Worm (Caenorhabditis elegans) whole organism, L2 larva: Measurements from ENCODE around the gene Y45F3A.1.

ENCODE experiments used
- C34F6.9 ChIP-seq: fragments of 150-350 bp; optimal IDR thresholded peaks from 2 replicates; lab custom pipeline; 2014; ENCODE audit warnings: missing biosample characterization, missing genetic modification characterization
- F13H6.1 ChIP-seq: sonication (generic microtip); optimal IDR thresholded peaks from 2 replicates; lab custom pipeline; 2016; ENCODE audit warnings: missing genetic modification characterization, missing compliant biosample characterization
- ZK546.5 ChIP-seq: sonication (generic microtip); optimal IDR thresholded peaks from 2 replicates; lab custom pipeline; 2017; ENCODE audit warnings: missing biosample characterization, missing genetic modification characterization
- alr-1 ChIP-seq: fragments of 150-350 bp; optimal IDR thresholded peaks from 2 replicates; lab custom pipeline; 2014; ENCODE audit warnings: missing biosample characterization, missing genetic modification characterization
- aly-2 ChIP-seq: fragments of 150-350 bp; optimal IDR thresholded peaks from 2 replicates; lab custom pipeline; 2014; ENCODE audit warnings: missing biosample characterization, missing genetic modification characterization
- ama-1 ChIP-seq: fragments of 150-350 bp; optimal IDR thresholded peaks from 2 replicates; lab custom pipeline; 2018; ENCODE audit warnings: inconsistent platforms
- blmp-1 ChIP-seq: sonication (generic microtip); optimal IDR thresholded peaks from 2 replicates; lab custom pipeline; 2017; ENCODE audit warnings: missing genetic modification characterization, mild to moderate bottlenecking, missing compliant biosample characterization, antibody characterized with exemption, moderate library complexity; ENCODE audit not compliant: insufficient read depth
- ceh-82 ChIP-seq: fragments of 150-350 bp; optimal IDR thresholded peaks from 2 replicates; lab custom pipeline; 2014; ENCODE audit warnings: missing biosample characterization, missing genetic modification characterization
- dmd-4 ChIP-seq: sonication (generic microtip); optimal IDR thresholded peaks from 2 replicates; lab custom pipeline; 2017; ENCODE audit warnings: missing biosample characterization, missing genetic modification characterization
- elt-1 ChIP-seq: fragments of 150-350 bp; optimal IDR thresholded peaks from 2 replicates; lab custom pipeline; 2014; ENCODE audit warnings: missing biosample characterization, missing genetic modification characterization
- elt-3 ChIP-seq: sonication (generic microtip); optimal IDR thresholded peaks from 2 replicates; lab custom pipeline; 2017; ENCODE audit warnings: missing biosample characterization, missing genetic modification characterization
- fos-1 ChIP-seq: fragments of 150-350 bp; optimal IDR thresholded peaks from 2 replicates; lab custom pipeline; 2014; ENCODE audit warnings: missing biosample characterization, missing genetic modification characterization
- gmeb-1 ChIP-seq: fragments of 150-350 bp; optimal IDR thresholded peaks from 2 replicates; lab custom pipeline; 2014; ENCODE audit warnings: missing biosample characterization, missing genetic modification characterization
- lin-11 ChIP-seq: fragments of 150-350 bp; sonication (generic microtip); optimal IDR thresholded peaks from 2 replicates; lab custom pipeline; 2014; ENCODE audit warnings: missing biosample characterization, missing genetic modification characterization, inconsistent platforms, mixed read lengths
- lin-39 ChIP-seq: fragments of 150-350 bp; optimal IDR thresholded peaks from 2 replicates; lab custom pipeline; 2014; ENCODE audit warnings: missing biosample characterization, missing genetic modification reagents, missing genetic modification characterization
- lsy-2 ChIP-seq, 2 experiments: fragments of 150-350 bp in 1 of 2; sonication (generic microtip) in 1 of 2; optimal IDR thresholded peaks; 2 replicates each; lab custom pipeline; 2014 to 2017; ENCODE audit warnings: missing biosample characterization in 2 of 2, missing genetic modification characterization in 2 of 2
- mab-5 ChIP-seq: fragments of 150-350 bp; optimal IDR thresholded peaks from 2 replicates; lab custom pipeline; 2014; ENCODE audit warnings: missing biosample characterization, missing genetic modification characterization
- mbf-1 ChIP-seq: sonication (generic microtip); optimal IDR thresholded peaks from 2 replicates; lab custom pipeline; 2017; ENCODE audit warnings: missing biosample characterization, missing genetic modification characterization
- nhr-10 ChIP-seq: sonication (generic microtip); optimal IDR thresholded peaks from 2 replicates; lab custom pipeline; 2017; ENCODE audit warnings: missing biosample characterization, missing genetic modification characterization
- nhr-11 ChIP-seq: fragments of 150-350 bp; optimal IDR thresholded peaks from 2 replicates; lab custom pipeline; 2014; ENCODE audit warnings: missing biosample characterization, missing genetic modification characterization
- nhr-12 ChIP-seq: fragments of 150-350 bp; optimal IDR thresholded peaks from 2 replicates; lab custom pipeline; 2014; ENCODE audit warnings: missing biosample characterization, missing genetic modification characterization
- nhr-129 ChIP-seq: fragments of 150-350 bp; optimal IDR thresholded peaks from 2 replicates; lab custom pipeline; 2014; ENCODE audit warnings: missing biosample characterization, missing genetic modification characterization
- nhr-21 ChIP-seq: fragments of 150-350 bp; optimal IDR thresholded peaks from 2 replicates; lab custom pipeline; 2014; ENCODE audit warnings: missing biosample characterization, missing genetic modification characterization
- nhr-23 ChIP-seq: fragments of 150-350 bp; optimal IDR thresholded peaks from 2 replicates; lab custom pipeline; 2014; ENCODE audit warnings: missing biosample characterization, missing genetic modification reagents, missing genetic modification characterization
- nhr-237 ChIP-seq: fragments of 150-350 bp; optimal IDR thresholded peaks from 2 replicates; lab custom pipeline; 2014; ENCODE audit warnings: missing biosample characterization, missing genetic modification characterization
- nhr-25 ChIP-seq: fragments of 150-350 bp; sonication (generic microtip); optimal IDR thresholded peaks from 3 replicates; lab custom pipeline; 2014; ENCODE audit warnings: missing biosample characterization, missing genetic modification characterization
- nhr-6 ChIP-seq: fragments of 150-350 bp; optimal IDR thresholded peaks from 2 replicates; lab custom pipeline; 2014; ENCODE audit warnings: missing biosample characterization, missing genetic modification characterization
- peb-1 ChIP-seq: fragments of 150-350 bp; optimal IDR thresholded peaks from 2 replicates; lab custom pipeline; 2014; ENCODE audit warnings: missing biosample characterization, missing genetic modification characterization
- sem-4 ChIP-seq: fragments of 150-350 bp; optimal IDR thresholded peaks from 2 replicates; lab custom pipeline; 2014; ENCODE audit warnings: missing biosample characterization, missing genetic modification reagents, missing genetic modification characterization
- sma-3 ChIP-seq: sonication (generic microtip); optimal IDR thresholded peaks from 2 replicates; lab custom pipeline; 2016; ENCODE audit warnings: missing genetic modification reagents, missing genetic modification characterization, missing compliant biosample characterization
- sma-9 ChIP-seq, 2 experiments: fragments of 150-350 bp in 1 of 2; sonication (generic microtip) in 1 of 2; optimal IDR thresholded peaks; 2 replicates each; lab custom pipeline; 2014 to 2016; ENCODE audit warnings: missing genetic modification characterization in 2 of 2, mild to moderate bottlenecking in 1 of 2, missing biosample characterization in 1 of 2, missing compliant biosample characterization in 1 of 2, missing genetic modification reagents in 1 of 2, moderate library complexity in 1 of 2
- snpc-4 ChIP-seq: fragments of 150-350 bp; optimal IDR thresholded peaks from 2 replicates; lab custom pipeline; 2014; ENCODE audit warnings: missing biosample characterization, missing genetic modification characterization
- unc-39 ChIP-seq: fragments of 150-350 bp; optimal IDR thresholded peaks from 2 replicates; lab custom pipeline; 2014; ENCODE audit warnings: missing biosample characterization, missing genetic modification characterization
- unc-55 ChIP-seq: fragments of 150-350 bp; sonication (generic microtip); optimal IDR thresholded peaks from 3 replicates; lab custom pipeline; 2014; ENCODE audit warnings: missing biosample characterization, missing genetic modification reagents, missing genetic modification characterization
- ztf-4 ChIP-seq: fragments of 150-350 bp; optimal IDR thresholded peaks from 2 replicates; lab custom pipeline; 2014; ENCODE audit warnings: missing biosample characterization, missing genetic modification characterization

Gene Y45F3A.1

ce11 chrIII:10533310-10533709 lies 28.4 kb downstream of the Y45F3A.1 start (continued):
- TF ChIP-seq nhr-25 (tag; lab: Kevin White, UChicago) (peak; percentile 27), nhr-10 (tag; lab: Kevin White, UChicago) (no peak), mab-5 (no peak), ama-1 (lab: Kevin White, UChicago) (no peak), C34F6.9 (no peak), aly-2 (tag; lab: Kevin White, UChicago) (no peak), peb-1 (tag; lab: Kevin White, UChicago) (no peak), sma-9 (GFP tag; optimal IDR thresholded peaks at IDR 0.05; lab: Kevin White, UChicago) (peak; percentile 67), sma-9 (tag; optimal IDR thresholded peaks at IDR 0.05; lab: Kevin White, UChicago) (no peak), ceh-82 (no peak)
- TF ChIP-seq, all 48 proteins: peak for 10

- TF ChIP-seq elt-1 (tag; lab: Kevin White, UChicago) (no peak), sma-3 (no peak), sem-4 (tag; lab: Kevin White, UChicago) (no peak), C34F6.9 (no peak), nhr-237 (tag; lab: Kevin White, UChicago) (no peak), nhr-12 (tag; lab: Kevin White, UChicago) (no peak), mbf-1 (tag; lab: Kevin White, UChicago) (no peak), aly-2 (tag; lab: Kevin White, UChicago) (no peak), unc-39 (tag; lab: Kevin White, UChicago) (no peak), blmp-1 (tag; lab: Kevin White, UChicago) (no peak), nhr-10 (tag; lab: Kevin White, UChicago) (no peak), nhr-23 (tag; lab: Kevin White, UChicago) (no peak), nhr-6 (no peak), lin-11 (tag; lab: Kevin White, UChicago) (no peak), nhr-11 (tag; lab: Kevin White, UChicago) (no peak), alr-1 (tag; lab: Kevin White, UChicago) (no peak), mab-5 (no peak), nhr-129 (no peak), ZK546.5 (tag; lab: Kevin White, UChicago) (no peak), dmd-4 (tag; lab: Kevin White, UChicago) (no peak)
- TF ChIP-seq, all 48 proteins: peak for 0
Measured at ce11 chrIII:10527446-10527845, 34.3 kb downstream of the Y45F3A.1 start.

- TF ChIP-seq fos-1 (tag; lab: Kevin White, UChicago) (no peak), nhr-11 (tag; lab: Kevin White, UChicago) (no peak), dmd-4 (tag; lab: Kevin White, UChicago) (no peak), lsy-2 (tag; optimal IDR thresholded peaks at IDR 0.05; lab: Kevin White, UChicago) (peak in 1 of 2 experiments; percentile 45), nhr-129 (peak; percentile 72), mbf-1 (tag; lab: Kevin White, UChicago) (no peak), aly-2 (tag; lab: Kevin White, UChicago) (no peak), F13H6.1 (tag; lab: Kevin White, UChicago) (peak; percentile 31), gmeb-1 (no peak), elt-1 (tag; lab: Kevin White, UChicago) (no peak), ztf-4 (peak; percentile 30), sma-3 (no peak)
Measured at ce11 chrIII:10525927-10526326, 35.8 kb downstream of the Y45F3A.1 start.

ce11 chrIII:10524823-10525222 lies 36.9 kb downstream of the Y45F3A.1 start:
- TF ChIP-seq lin-39 (tag; lab: Kevin White, UChicago) (no peak), snpc-4 (tag; lab: Kevin White, UChicago) (peak; percentile 35)

ce11 chrIII:10523025-10523424 lies 38.7 kb downstream of the Y45F3A.1 start:
- TF ChIP-seq lin-39 (tag; lab: Kevin White, UChicago) (no peak), elt-3 (no peak), nhr-21 (tag; lab: Kevin White, UChicago) (no peak), mab-5 (peak; percentile 72), unc-55 (GFP tag; lab: Kevin White, UChicago) (peak; percentile 75)
